Fruit fly (Drosophila melanogaster): ENCODE results near the gene CG4213.

The CG4213 gene

DNA sequence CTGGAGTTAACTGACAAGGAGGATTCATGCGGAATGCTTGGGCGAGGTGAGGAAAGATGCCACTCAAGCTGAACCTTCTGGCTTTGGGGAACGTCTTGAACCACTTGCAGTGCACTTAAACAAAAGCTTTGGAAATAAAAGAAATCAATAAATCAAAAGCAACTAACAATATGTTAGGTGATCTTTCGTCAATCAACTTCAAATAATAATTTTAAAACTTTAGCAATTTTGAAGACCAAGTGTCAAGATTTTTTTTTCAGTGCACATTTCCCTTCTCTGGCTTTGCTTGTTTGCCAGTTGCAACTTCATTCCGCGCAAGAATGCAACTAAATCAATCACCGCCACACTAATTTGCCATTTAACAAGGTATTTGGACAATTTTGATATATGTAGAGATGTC is 19.2 kb downstream of the CG4213 start:
- TF ChIP-seq CG14711 (tag; optimal IDR thresholded peaks at IDR 0.05) (no peak), Hr96 (GFP tag; optimal IDR thresholded peaks at IDR 0.05) (no peak)

DNA sequence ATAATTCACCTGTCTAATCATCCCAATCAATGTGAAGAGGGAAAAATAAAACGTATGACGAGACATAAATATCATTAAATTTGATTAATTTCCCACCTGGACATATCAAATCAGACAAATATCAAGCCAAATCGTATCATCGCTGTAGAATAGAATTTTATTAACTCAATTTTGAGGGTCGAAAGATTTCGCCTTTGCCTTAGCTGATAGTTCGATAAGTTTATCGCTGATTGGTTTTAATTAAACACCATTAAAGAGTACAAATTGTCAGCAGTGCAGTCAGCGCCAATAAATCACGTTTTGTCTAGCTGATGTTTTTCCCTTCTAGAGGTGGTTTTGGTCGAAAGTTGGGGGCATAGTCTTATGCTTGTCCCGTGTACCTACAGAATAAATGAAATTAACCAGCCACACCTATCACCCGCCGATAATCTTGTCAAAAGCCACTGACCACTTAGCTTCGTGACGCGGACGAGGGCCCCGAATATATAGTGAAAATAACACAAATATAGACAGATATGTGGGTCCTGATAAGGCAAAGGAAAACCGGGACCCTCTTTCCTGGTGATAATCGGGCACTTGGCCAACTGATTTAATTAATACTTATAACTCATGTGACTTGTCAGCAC is 23.1 kb downstream of the CG4213 start:
- TF ChIP-seq toe (GFP tag; optimal IDR thresholded peaks at IDR 0.05) (no peak), CG12768 (GFP tag; optimal IDR thresholded peaks at IDR 0.05) (no peak), CG7101 (tag; optimal IDR thresholded peaks at IDR 0.05) (no peak), Clk (GFP tag; optimal IDR thresholded peaks at IDR 0.05) (no peak), kay (GFP tag; ENCODE audit: borderline replicate concordance) (no peak)

DNA sequence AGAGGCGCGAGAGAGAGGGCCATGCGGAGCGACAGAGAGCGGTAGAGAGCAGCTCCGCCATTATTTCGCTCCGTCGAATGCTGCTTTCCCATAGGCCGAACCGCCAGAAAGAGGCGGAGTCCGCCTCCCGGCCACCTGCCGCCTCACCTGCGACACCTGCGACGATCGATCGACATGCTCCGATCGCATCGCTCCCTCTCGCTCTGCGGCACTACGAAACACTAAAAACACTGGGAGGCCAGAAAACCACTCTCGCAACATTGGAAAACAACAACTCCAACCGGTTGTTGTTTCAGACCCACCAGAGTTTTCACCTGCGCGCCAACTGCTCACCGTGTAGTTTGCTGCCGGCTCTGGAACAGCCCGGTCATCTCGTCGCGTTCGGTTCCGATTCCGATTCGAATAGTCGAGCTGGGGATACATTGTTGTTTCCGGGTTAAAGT is 24.2 kb downstream of the CG4213 start, which contains the start of gene al:
al (plus strand) TSS at position 333 of the 443 bp plus-strand sequence.
- TF ChIP-seq cnc (optimal IDR thresholded peaks at IDR 0.05), result no peak
- no peak for TF ChIP-seq CG12768 (GFP tag; optimal IDR thresholded peaks at IDR 0.05)
- TF ChIP-seq CG5204 (GFP tag; optimal IDR thresholded peaks at IDR 0.05), result no peak
- no peak for TF ChIP-seq CG11617 (GFP tag; optimal IDR thresholded peaks at IDR 0.05)
- TF ChIP-seq kay (GFP tag; ENCODE audit: borderline replicate concordance), result no peak
- no peak for TF ChIP-seq CG1620 (GFP tag; optimal IDR thresholded peaks at IDR 0.05)
- no peak for TF ChIP-seq pad (GFP tag; optimal IDR thresholded peaks at IDR 0.05)
- TF ChIP-seq Mnt (GFP tag; optimal IDR thresholded peaks at IDR 0.05), result no peak
- TF ChIP-seq CG7045 (GFP tag; optimal IDR thresholded peaks at IDR 0.05), result no peak
- TF ChIP-seq CG33017 (tag; optimal IDR thresholded peaks at IDR 0.05), result no peak
- no peak for TF ChIP-seq Hr96 (GFP tag; optimal IDR thresholded peaks at IDR 0.05)
- TF ChIP-seq cic (GFP tag; optimal IDR thresholded peaks at IDR 0.05), result no peak
- TF ChIP-seq toe (GFP tag; optimal IDR thresholded peaks at IDR 0.05), result no peak
- TF ChIP-seq bab1 (GFP tag; optimal IDR thresholded peaks at IDR 0.05), result no peak
- no peak for TF ChIP-seq tj (GFP tag; optimal IDR thresholded peaks at IDR 0.05)
- no peak for TF ChIP-seq CG7101 (tag; optimal IDR thresholded peaks at IDR 0.05)
- no peak for TF ChIP-seq ovo (GFP tag; optimal IDR thresholded peaks at IDR 0.05)
- TF ChIP-seq Clk (GFP tag; optimal IDR thresholded peaks at IDR 0.05), result no peak

dm6 chr2L:371747-372146 is 30.3 kb downstream of the CG4213 start:
- TF ChIP-seq Crg-1 (GFP tag; optimal IDR thresholded peaks at IDR 0.05) (no peak), cic (GFP tag; optimal IDR thresholded peaks at IDR 0.05) (no peak), ovo (GFP tag; optimal IDR thresholded peaks at IDR 0.05) (no peak), CG11617 (GFP tag; optimal IDR thresholded peaks at IDR 0.05) (no peak), bab1 (GFP tag; optimal IDR thresholded peaks at IDR 0.05) (no peak), tj (GFP tag; optimal IDR thresholded peaks at IDR 0.05) (no peak), Hr96 (GFP tag; optimal IDR thresholded peaks at IDR 0.05) (no peak), CG5204 (GFP tag; optimal IDR thresholded peaks at IDR 0.05) (no peak), CG7101 (tag; optimal IDR thresholded peaks at IDR 0.05) (no peak), Mnt (GFP tag; optimal IDR thresholded peaks at IDR 0.05) (no peak), CG33017 (tag; optimal IDR thresholded peaks at IDR 0.05) (no peak), CG12768 (GFP tag; optimal IDR thresholded peaks at IDR 0.05) (no peak), CG1620 (GFP tag; optimal IDR thresholded peaks at IDR 0.05) (no peak), pad (GFP tag; optimal IDR thresholded peaks at IDR 0.05) (no peak), Clk (GFP tag; optimal IDR thresholded peaks at IDR 0.05) (no peak), cnc (optimal IDR thresholded peaks at IDR 0.05) (no peak), toe (GFP tag; optimal IDR thresholded peaks at IDR 0.05) (no peak), CG7045 (GFP tag; optimal IDR thresholded peaks at IDR 0.05) (no peak)

DNA sequence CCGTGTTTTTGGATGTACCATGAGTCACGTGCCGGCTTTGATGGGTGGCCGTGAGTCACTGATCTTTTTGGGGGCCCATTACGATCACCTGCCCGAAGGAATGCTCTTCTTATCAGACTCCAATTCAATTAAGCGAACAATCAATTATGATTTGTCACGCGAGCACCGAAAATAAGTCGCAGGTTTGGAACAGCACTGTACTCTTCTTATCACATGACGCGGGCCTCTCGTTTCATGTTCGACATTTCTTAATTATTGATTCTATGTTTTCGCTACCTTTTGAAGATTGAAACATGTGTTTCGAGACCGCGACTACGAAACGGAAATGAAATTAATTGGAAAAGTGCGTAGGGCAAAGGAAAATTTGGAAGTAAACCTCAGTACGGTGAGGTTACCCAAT is 32.2 kb downstream of the CG4213 start:
- TF ChIP-seq CG7101 (tag; optimal IDR thresholded peaks at IDR 0.05), result no peak
- TF ChIP-seq toe (GFP tag; optimal IDR thresholded peaks at IDR 0.05), result no peak
- no peak for TF ChIP-seq bab1 (GFP tag; optimal IDR thresholded peaks at IDR 0.05)
- TF ChIP-seq cnc (optimal IDR thresholded peaks at IDR 0.05), result no peak
- TF ChIP-seq CG11617 (GFP tag; optimal IDR thresholded peaks at IDR 0.05), result no peak
- no peak for TF ChIP-seq CG14711 (tag; optimal IDR thresholded peaks at IDR 0.05)
- TF ChIP-seq ovo (GFP tag; optimal IDR thresholded peaks at IDR 0.05), result no peak
- TF ChIP-seq tj (GFP tag; optimal IDR thresholded peaks at IDR 0.05), result no peak
- no peak for TF ChIP-seq Hr96 (GFP tag; optimal IDR thresholded peaks at IDR 0.05)
- no peak for TF ChIP-seq CG7045 (GFP tag; optimal IDR thresholded peaks at IDR 0.05)
- TF ChIP-seq Mnt (GFP tag; optimal IDR thresholded peaks at IDR 0.05), result no peak
- TF ChIP-seq Crg-1 (GFP tag; optimal IDR thresholded peaks at IDR 0.05), result no peak
- TF ChIP-seq Clk (GFP tag; optimal IDR thresholded peaks at IDR 0.05), result no peak
- no peak for TF ChIP-seq pad (GFP tag; optimal IDR thresholded peaks at IDR 0.05)

DNA sequence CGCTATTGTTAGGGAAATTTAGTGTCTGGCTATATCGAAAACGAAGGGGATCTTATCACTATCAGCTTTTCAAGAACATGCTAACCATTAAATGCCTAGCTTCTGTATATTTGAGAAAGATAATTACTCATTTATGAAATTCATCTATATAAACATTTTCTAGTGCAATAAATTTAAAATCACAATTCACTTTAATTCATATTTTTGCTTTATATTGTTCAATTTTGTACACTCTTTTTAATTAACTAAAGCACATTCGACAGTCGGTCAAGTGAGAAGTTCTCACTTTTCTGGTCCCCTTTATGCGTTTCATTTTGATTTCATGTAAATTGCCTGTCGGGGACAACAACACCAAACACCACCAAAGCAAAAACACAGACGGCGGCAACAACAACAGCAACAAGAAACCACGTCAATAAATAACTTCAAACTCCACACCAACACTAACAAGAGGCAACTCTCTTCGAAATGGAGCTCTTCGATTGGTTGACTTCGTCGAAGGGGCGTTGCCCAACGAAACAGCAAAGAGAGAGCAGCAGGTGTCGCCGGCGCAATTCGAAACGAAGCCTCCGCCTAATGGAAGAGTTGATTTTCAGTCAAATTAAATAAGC is 33.5 kb downstream of the CG4213 start:
- no peak for TF ChIP-seq cnc (optimal IDR thresholded peaks at IDR 0.05)
- no peak for TF ChIP-seq CG12768 (GFP tag; optimal IDR thresholded peaks at IDR 0.05)
- no peak for TF ChIP-seq CG1620 (GFP tag; optimal IDR thresholded peaks at IDR 0.05)
- no peak for TF ChIP-seq CG7045 (GFP tag; optimal IDR thresholded peaks at IDR 0.05)
- TF ChIP-seq ovo (GFP tag; optimal IDR thresholded peaks at IDR 0.05), result no peak
- TF ChIP-seq CG14711 (tag; optimal IDR thresholded peaks at IDR 0.05), result no peak
- no peak for TF ChIP-seq CG5204 (GFP tag; optimal IDR thresholded peaks at IDR 0.05)
- TF ChIP-seq CG7101 (tag; optimal IDR thresholded peaks at IDR 0.05), result no peak

- TF ChIP-seq Hr96 (GFP tag; optimal IDR thresholded peaks at IDR 0.05) (no peak), ovo (GFP tag; optimal IDR thresholded peaks at IDR 0.05) (no peak), Clk (GFP tag; optimal IDR thresholded peaks at IDR 0.05) (no peak), cic (GFP tag; optimal IDR thresholded peaks at IDR 0.05) (no peak), CG1620 (GFP tag; optimal IDR thresholded peaks at IDR 0.05) (no peak), toe (GFP tag; optimal IDR thresholded peaks at IDR 0.05) (no peak), cnc (optimal IDR thresholded peaks at IDR 0.05) (no peak), Mnt (GFP tag; optimal IDR thresholded peaks at IDR 0.05) (no peak), CG7101 (tag; optimal IDR thresholded peaks at IDR 0.05) (no peak), CG14711 (tag; optimal IDR thresholded peaks at IDR 0.05) (no peak), bab1 (GFP tag; optimal IDR thresholded peaks at IDR 0.05) (no peak), CG12768 (GFP tag; optimal IDR thresholded peaks at IDR 0.05) (no peak), CG11617 (GFP tag; optimal IDR thresholded peaks at IDR 0.05) (no peak), kay (GFP tag; ENCODE audit: borderline replicate concordance) (no peak), Crg-1 (GFP tag; optimal IDR thresholded peaks at IDR 0.05) (no peak), CG33017 (tag; optimal IDR thresholded peaks at IDR 0.05) (no peak), CG5204 (GFP tag; optimal IDR thresholded peaks at IDR 0.05) (no peak), CG7045 (GFP tag; optimal IDR thresholded peaks at IDR 0.05) (no peak), pad (GFP tag; optimal IDR thresholded peaks at IDR 0.05) (no peak)
Observed at dm6 chr2L:366876-367275, 35.1 kb downstream of the CG4213 start.
